Fruit fly (Drosophila melanogaster) whole organism, embryonic: ENCODE results near the gene CG5096.

Source experiments
- Antp ChIP-seq: fragments of 200-800 bp; sonication (Bioruptor generic); optimal IDR thresholded peaks from 3 replicates; lab custom pipeline; 2016; ENCODE audit warnings: missing biosample characterization, missing genetic modification characterization
- Atf3 ChIP-seq: fragments of 200-800 bp; sonication (Bioruptor generic); optimal IDR thresholded peaks from 3 replicates; lab custom pipeline; 2016; ENCODE audit warnings: missing biosample characterization, missing genetic modification characterization
- B-H1 ChIP-seq: fragments of 200-800 bp; sonication (Bioruptor generic); IDR thresholded peaks from 3 replicates; pipeline ENCODE4 v1.3.6; 2022; ENCODE audit warnings: missing biosample characterization, missing genetic modification characterization
- Bteb2 ChIP-seq: fragments of 200-800 bp; sonication (Bioruptor generic); optimal IDR thresholded peaks from 2 replicates; lab custom pipeline; 2016; ENCODE audit warnings: missing biosample characterization, missing genetic modification characterization
- C15 ChIP-seq: fragments of 200-800 bp; sonication (Bioruptor generic); IDR thresholded peaks from 3 replicates; pipeline ENCODE4 v1.3.6; 2022; ENCODE audit warnings: missing biosample characterization, missing genetic modification characterization
- CG10431 ChIP-seq: fragments of 200-800 bp; sonication (Bioruptor generic); optimal IDR thresholded peaks from 3 replicates; lab custom pipeline; 2018; ENCODE audit warnings: missing biosample characterization, mild to moderate bottlenecking, missing genetic modification characterization
- CG10959 ChIP-seq: fragments of 200-800 bp; sonication (Bioruptor generic); IDR thresholded peaks from 2 replicates; pipeline ENCODE4 v1.3.6; 2022; ENCODE audit warnings: missing biosample characterization, missing genetic modification characterization
- CG12071 ChIP-seq: fragments of 200-800 bp; sonication (Bioruptor generic); optimal IDR thresholded peaks from 3 replicates; lab custom pipeline; 2018; ENCODE audit warnings: missing biosample characterization, mild to moderate bottlenecking, missing genetic modification characterization
- CG13287 ChIP-seq: fragments of 200-800 bp; sonication (Bioruptor generic); IDR thresholded peaks from 2 replicates; pipeline ENCODE4 v1.3.6; 2022; ENCODE audit warnings: missing biosample characterization, missing genetic modification characterization; ENCODE audit not compliant: partially characterized antibody
- CG13894 ChIP-seq: fragments of 200-800 bp; sonication (Bioruptor generic); optimal IDR thresholded peaks from 3 replicates; lab custom pipeline; 2018; ENCODE audit warnings: missing biosample characterization, mild to moderate bottlenecking, missing genetic modification characterization, moderate library complexity
- CG15514 ChIP-seq: fragments of 200-800 bp; sonication (Bioruptor generic); optimal IDR thresholded peaks from 3 replicates; lab custom pipeline; 2017; ENCODE audit warnings: missing biosample characterization, missing genetic modification characterization, mild to moderate bottlenecking, moderate library complexity, missing genetic modification reagents
- CG1647 ChIP-seq: fragments of 200-800 bp; sonication (Bioruptor generic); optimal IDR thresholded peaks from 3 replicates; lab custom pipeline; 2016; ENCODE audit warnings: missing biosample characterization, missing genetic modification characterization
- CG18011 ChIP-seq: fragments of 200-800 bp; sonication (Bioruptor generic); optimal IDR thresholded peaks from 2 replicates; lab custom pipeline; 2017; ENCODE audit warnings: missing biosample characterization, missing genetic modification characterization, mild to moderate bottlenecking, moderate library complexity, missing genotype
- CG2116 ChIP-seq: fragments of 200-800 bp; sonication (Bioruptor generic); optimal IDR thresholded peaks from 3 replicates; lab custom pipeline; 2018; ENCODE audit warnings: missing biosample characterization, mild to moderate bottlenecking, missing genetic modification characterization
- CG2712 ChIP-seq: fragments of 200-800 bp; optimal IDR thresholded peaks from 3 replicates; lab custom pipeline; 2019; ENCODE audit warnings: missing biosample characterization, mild to moderate bottlenecking, missing genetic modification characterization, moderate library complexity
- CG2875 ChIP-seq: fragments of 200-800 bp; sonication (Bioruptor generic); optimal IDR thresholded peaks from 2 replicates; lab custom pipeline; 2017; ENCODE audit warnings: missing biosample characterization, mild to moderate bottlenecking, missing genetic modification characterization, missing genetic modification reagents
- CG3065 ChIP-seq: fragments of 200-800 bp; sonication (Bioruptor generic); optimal IDR thresholded peaks from 2 replicates; lab custom pipeline; 2016; ENCODE audit warnings: missing biosample characterization, missing genetic modification characterization
- CG4328 ChIP-seq: fragments of 200-800 bp; sonication (Bioruptor generic); optimal IDR thresholded peaks from 3 replicates; lab custom pipeline; 2017; ENCODE audit warnings: missing biosample characterization, missing genetic modification reagents, missing genetic modification characterization
- CG4730 ChIP-seq: fragments of 200-800 bp; sonication (Bioruptor generic); IDR thresholded peaks from 2 replicates; pipeline ENCODE4 v1.3.6; 2022; ENCODE audit warnings: missing biosample characterization, missing genetic modification characterization
- CG5180 ChIP-seq: fragments of 200-800 bp; sonication (Bioruptor generic); optimal IDR thresholded peaks from 3 replicates; lab custom pipeline; 2017; ENCODE audit warnings: missing biosample characterization, missing genetic modification characterization, mild to moderate bottlenecking, moderate library complexity, missing genetic modification reagents
- CG6854 ChIP-seq: fragments of 200-800 bp; sonication (Bioruptor generic); optimal IDR thresholded peaks from 3 replicates; lab custom pipeline; 2017; ENCODE audit warnings: missing biosample characterization, mild to moderate bottlenecking, missing genetic modification characterization
- CG7963 ChIP-seq: fragments of 200-800 bp; sonication (Bioruptor generic); IDR thresholded peaks from 3 replicates; pipeline ENCODE4 v1.3.6; 2022; ENCODE audit warnings: missing biosample characterization, missing genetic modification characterization; ENCODE audit not compliant: partially characterized antibody
- CG8290 ChIP-seq, 3 experiments: fragments of 200-800 bp; sonication (Bioruptor generic); optimal IDR thresholded peaks; 2 replicates each; lab custom pipeline; 2016 to 2019; ENCODE audit warnings: missing biosample characterization in 3 of 3, missing genetic modification characterization in 3 of 3, mild to moderate bottlenecking in 2 of 3, moderate library complexity in 1 of 3
- CG8765 ChIP-seq: fragments of 200-800 bp; sonication (Bioruptor generic); IDR thresholded peaks from 2 replicates; pipeline ENCODE4 v1.3.6; 2022; ENCODE audit warnings: missing biosample characterization, missing genetic modification characterization
- CG9437 ChIP-seq: fragments of 200-800 bp; sonication (Bioruptor generic); optimal IDR thresholded peaks from 2 replicates; lab custom pipeline; 2018; ENCODE audit warnings: missing biosample characterization, mild to moderate bottlenecking, missing genetic modification characterization
- Hand ChIP-seq: fragments of 200-800 bp; sonication (Bioruptor generic); optimal IDR thresholded peaks from 2 replicates; lab custom pipeline; 2017; ENCODE audit warnings: mild to moderate bottlenecking, missing biosample characterization, missing genetic modification reagents, missing genetic modification characterization
- Hr51 ChIP-seq, 2 experiments: fragments of 200-800 bp; sonication (Bioruptor generic); optimal IDR thresholded peaks; 2 replicates in 1 of 2; 3 replicates in 1 of 2; lab custom pipeline; 2016 to 2018; ENCODE audit warnings: missing biosample characterization in 2 of 2, missing genetic modification characterization in 2 of 2, mild to moderate bottlenecking in 1 of 2, moderate library complexity in 1 of 2
- Lpt ChIP-seq: fragments of >200 bp; optimal IDR thresholded peaks from 2 replicates; lab custom pipeline; 2018; ENCODE audit warnings: missing biosample characterization, missing genetic modification characterization
- Meics ChIP-seq: fragments of 200-800 bp; sonication (Bioruptor generic); optimal IDR thresholded peaks from 2 replicates; lab custom pipeline; 2017; ENCODE audit warnings: missing biosample characterization, mild to moderate bottlenecking, missing genetic modification characterization
- Mes4 ChIP-seq: fragments of 200-800 bp; sonication (Bioruptor generic); optimal IDR thresholded peaks from 2 replicates; lab custom pipeline; 2016; ENCODE audit warnings: missing biosample characterization, missing genetic modification characterization
- Ravus ChIP-seq: fragments of 200-800 bp; sonication (Bioruptor generic); IDR thresholded peaks from 2 replicates; pipeline ENCODE4 v1.3.6; 2022; ENCODE audit warnings: missing biosample characterization, missing genetic modification characterization
- TFAM ChIP-seq: fragments of 200-800 bp; sonication (Bioruptor generic); optimal IDR thresholded peaks from 2 replicates; lab custom pipeline; 2017; ENCODE audit warnings: missing biosample characterization, missing genetic modification characterization, inconsistent platforms
- Trl ChIP-seq, 3 experiments: fragments of >200 bp in 2 of 3; fragments of 200-800 bp in 1 of 3; sonication (Bioruptor generic) in 1 of 3; optimal IDR thresholded peaks; 2 replicates in 1 of 3; 3 replicates in 2 of 3; lab custom pipeline; 2016 to 2017; ENCODE audit warnings: missing biosample characterization in 1 of 3, missing genetic modification characterization in 1 of 3
- ac ChIP-seq: fragments of 200-800 bp; sonication (Bioruptor generic); optimal IDR thresholded peaks from 3 replicates; lab custom pipeline; 2017; ENCODE audit warnings: missing biosample characterization, mild to moderate bottlenecking, missing genetic modification characterization
- dan ChIP-seq: fragments of 200-800 bp; sonication (Bioruptor generic); IDR thresholded peaks from 2 replicates; pipeline ENCODE4 v1.3.6; 2022; ENCODE audit warnings: missing biosample characterization, missing genetic modification characterization
- dm ChIP-seq: fragments of 200-800 bp; sonication (Bioruptor generic); optimal IDR thresholded peaks from 3 replicates; lab custom pipeline; 2016; ENCODE audit warnings: missing biosample characterization, missing genetic modification characterization
- ewg ChIP-seq: fragments of 200-800 bp; sonication (Bioruptor generic); optimal IDR thresholded peaks from 3 replicates; lab custom pipeline; 2017; ENCODE audit warnings: mild to moderate bottlenecking, missing biosample characterization, missing genetic modification reagents, missing genetic modification characterization
- exex ChIP-seq: fragments of 200-800 bp; sonication (Bioruptor generic); optimal IDR thresholded peaks from 4 replicates; lab custom pipeline; 2018; ENCODE audit warnings: missing biosample characterization, mild to moderate bottlenecking, missing genetic modification characterization, moderate library complexity
- eyg ChIP-seq: fragments of 200-800 bp; sonication (Bioruptor generic); optimal IDR thresholded peaks from 3 replicates; lab custom pipeline; 2016; ENCODE audit warnings: missing biosample characterization, missing genetic modification characterization
- fd102C ChIP-seq: fragments of 200-800 bp; sonication (Bioruptor generic); optimal IDR thresholded peaks from 2 replicates; lab custom pipeline; 2018; ENCODE audit warnings: missing biosample characterization, mild to moderate bottlenecking, missing genetic modification characterization, moderate library complexity
- hbn ChIP-seq: fragments of 200-800 bp; sonication (Bioruptor generic); IDR thresholded peaks from 2 replicates; pipeline ENCODE4 v1.3.6; 2022; ENCODE audit warnings: missing biosample characterization, missing genetic modification characterization; ENCODE audit not compliant: partially characterized antibody
- hth ChIP-seq: fragments of >200 bp; optimal IDR thresholded peaks from 2 replicates; lab custom pipeline; 2017; ENCODE audit warnings: inconsistent platforms
- mld ChIP-seq: fragments of 200-800 bp; sonication (Bioruptor generic); IDR thresholded peaks from 3 replicates; pipeline ENCODE4 v1.3.6; 2022; ENCODE audit warnings: missing biosample characterization, missing genetic modification characterization; ENCODE audit not compliant: partially characterized antibody
- org-1 ChIP-seq: fragments of 200-800 bp; sonication (Bioruptor generic); optimal IDR thresholded peaks from 2 replicates; lab custom pipeline; 2017; ENCODE audit warnings: missing biosample characterization, missing genetic modification characterization
- pb ChIP-seq: fragments of 200-800 bp; sonication (Bioruptor generic); optimal IDR thresholded peaks from 3 replicates; lab custom pipeline; 2016; ENCODE audit warnings: missing biosample characterization, missing genetic modification characterization
- pfk ChIP-seq: fragments of 200-800 bp; sonication (Bioruptor generic); optimal IDR thresholded peaks from 2 replicates; lab custom pipeline; 2018; ENCODE audit warnings: missing biosample characterization, mild to moderate bottlenecking, missing genetic modification characterization, moderate library complexity
- sr ChIP-seq: fragments of 200-800 bp; sonication (Bioruptor generic); IDR thresholded peaks from 3 replicates; pipeline ENCODE4 v1.3.6; 2022; ENCODE audit warnings: missing biosample characterization, missing genetic modification characterization
- stc ChIP-seq: fragments of 200-800 bp; sonication (Bioruptor generic); IDR thresholded peaks from 2 replicates; pipeline ENCODE4 v1.3.6; 2022; ENCODE audit warnings: missing biosample characterization, missing genetic modification characterization
- unpg ChIP-seq: fragments of 200-800 bp; sonication (Bioruptor generic); optimal IDR thresholded peaks from 3 replicates; lab custom pipeline; 2018; ENCODE audit warnings: missing biosample characterization, mild to moderate bottlenecking, missing genetic modification characterization, moderate library complexity
- zen2 ChIP-seq: fragments of 200-800 bp; sonication (Bioruptor generic); IDR thresholded peaks from 3 replicates; pipeline ENCODE4 v1.3.6; 2022; ENCODE audit warnings: missing biosample characterization, missing genetic modification characterization; ENCODE audit not compliant: partially characterized antibody

CG5096 gene

DNA sequence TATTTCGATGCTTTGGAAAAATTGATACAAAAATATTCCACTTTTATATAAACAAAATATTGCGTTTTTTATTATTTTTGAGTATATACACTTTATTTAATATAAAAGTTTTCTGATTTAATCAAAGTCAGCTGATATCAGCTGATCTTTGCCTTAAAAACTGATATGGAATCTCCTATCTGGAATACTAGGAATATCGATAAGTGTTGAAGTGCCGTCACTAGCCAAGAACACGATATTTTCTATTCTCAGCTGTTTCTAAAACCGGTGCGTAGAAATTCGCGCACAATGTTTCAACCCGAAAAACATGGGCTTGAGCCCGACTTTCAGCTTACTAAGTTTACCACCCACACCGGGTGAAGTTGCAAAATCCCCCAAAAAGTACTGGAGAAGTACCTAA lies 39.6 kb upstream of the CG5096 start, which contains the start of gene Sps2 (continued):
- no peak for TF ChIP-seq CG13894
- no peak for TF ChIP-seq dan (GFP tag; lab: Robert Waterston, UW)
- TF ChIP-seq CG2712 (tag; lab: Kevin White, UChicago), result peak; percentile 45
- TF ChIP-seq eyg (GFP tag; lab: Kevin White, UChicago), result no peak
- TF ChIP-seq ewg, result no peak
- TF ChIP-seq CG4328 (GFP tag; lab: Kevin White, UChicago), result no peak
- no peak for TF ChIP-seq stc (GFP tag; lab: Robert Waterston, UW)
- TF ChIP-seq sr, result no peak
- no peak for TF ChIP-seq CG18011 (GFP tag; lab: Kevin White, UChicago)
- peak; percentile 44 for TF ChIP-seq pfk
- TF ChIP-seq Lpt (GFP tag; lab: Kevin White, UChicago), result no peak
- TF ChIP-seq Hand (GFP tag; lab: Kevin White, UChicago), result no peak
- no peak for TF ChIP-seq B-H1 (GFP tag; lab: Robert Waterston, UW)
- no peak for TF ChIP-seq hth
- no peak for TF ChIP-seq CG4730
- TF ChIP-seq CG8290 (GFP tag; optimal IDR thresholded peaks at IDR 0.05; lab: Kevin White, UChicago), result peak; percentile 48
- peak in 1 of 2 experiments; percentile 53 for TF ChIP-seq CG8290 (tag; optimal IDR thresholded peaks at IDR 0.05; lab: Kevin White, UChicago)
- TF ChIP-seq mld (GFP tag; lab: Robert Waterston, UW), result no peak
- TF ChIP-seq CG2875 (GFP tag; lab: Kevin White, UChicago), result no peak
- TF ChIP-seq CG6854, result no peak
- no peak for TF ChIP-seq CG12071 (GFP tag; lab: Kevin White, UChicago)
- no peak for TF ChIP-seq CG5180 (GFP tag; lab: Kevin White, UChicago)
- TF ChIP-seq dm (GFP tag; lab: Kevin White, UChicago), result no peak
- peak; percentile 24 for TF ChIP-seq CG2116
- no peak; the same call in 2 of the 3 replicates for TF ChIP-seq zen2
- TF ChIP-seq Atf3 (GFP tag; lab: Kevin White, UChicago), result no peak
- TF ChIP-seq CG10431 (GFP tag; lab: Kevin White, UChicago), result no peak
- no peak for TF ChIP-seq Antp
- no peak for TF ChIP-seq ac
- TF ChIP-seq Ravus, result no peak
- no peak for TF ChIP-seq Meics
- no peak for TF ChIP-seq fd102C (GFP tag; lab: Kevin White, UChicago)
- no peak for TF ChIP-seq exex (tag; lab: Kevin White, UChicago)
- no peak for TF ChIP-seq CG3065 (GFP tag; lab: Kevin White, UChicago)
- TF ChIP-seq Trl (optimal IDR thresholded peaks at IDR 0.05; lab: Kevin White, UChicago), result no peak
- no peak for TF ChIP-seq Trl (GFP tag; optimal IDR thresholded peaks at IDR 0.05; lab: Kevin White, UChicago)
- TF ChIP-seq pb, result no peak
- TF ChIP-seq CG7963 (GFP tag; lab: Robert Waterston, UW), result peak; percentile 52; the same call in 1 of the 3 replicates
- TF ChIP-seq CG9437, result no peak
- TF ChIP-seq TFAM (GFP tag; lab: Kevin White, UChicago), result no peak
- TF ChIP-seq CG15514 (GFP tag; lab: Kevin White, UChicago), result peak; percentile 51
- TF ChIP-seq CG13287 (GFP tag; lab: Robert Waterston, UW), result peak; percentile 85
- no peak for TF ChIP-seq Mes4 (GFP tag; lab: Kevin White, UChicago)
- TF ChIP-seq unpg (GFP tag; lab: Kevin White, UChicago), result no peak
- peak; percentile 68; the same call in 1 of the 2 replicates for TF ChIP-seq hbn (GFP tag; lab: Robert Waterston, UW)
- no peak for TF ChIP-seq C15 (GFP tag; lab: Robert Waterston, UW)
- no peak for TF ChIP-seq Hr51 (GFP tag; optimal IDR thresholded peaks at IDR 0.05; lab: Kevin White, UChicago)
- TF ChIP-seq CG10959 (GFP tag; lab: Robert Waterston, UW), result no peak
- TF ChIP-seq org-1, result no peak
- no peak for TF ChIP-seq CG1647 (GFP tag; lab: Kevin White, UChicago)
- TF ChIP-seq CG8765 (GFP tag; lab: Robert Waterston, UW), result no peak
- no peak for TF ChIP-seq Bteb2 (GFP tag; lab: Kevin White, UChicago)
